Fruit fly (Drosophila melanogaster) whole organism, embryonic: ENCODE results near the gene CG32647.

Experiments
- Adf1 ChIP-seq: fragments of 200-800 bp; sonication (Bioruptor generic); IDR thresholded peaks from 2 replicates; pipeline ENCODE4 v1.3.6; 2022; ENCODE audit warnings: missing biosample characterization, missing genetic modification characterization
- CG10979 ChIP-seq: fragments of 200-800 bp; sonication (Bioruptor generic); optimal IDR thresholded peaks from 2 replicates; lab custom pipeline; 2018; ENCODE audit warnings: missing biosample characterization, mild to moderate bottlenecking, missing genetic modification characterization, moderate library complexity
- CG11398 ChIP-seq: fragments of 200-800 bp; sonication (Bioruptor generic); optimal IDR thresholded peaks from 2 replicates; lab custom pipeline; 2016; ENCODE audit warnings: missing biosample characterization, missing genetic modification characterization
- CG12219 ChIP-seq: fragments of 200-800 bp; sonication (Bioruptor generic); optimal IDR thresholded peaks from 3 replicates; lab custom pipeline; 2018; ENCODE audit warnings: missing biosample characterization, mild to moderate bottlenecking, missing genetic modification characterization
- CG13424 ChIP-seq: fragments of 200-800 bp; sonication (Bioruptor generic); optimal IDR thresholded peaks from 2 replicates; lab custom pipeline; 2019; ENCODE audit warnings: missing biosample characterization, mild to moderate bottlenecking, missing genetic modification characterization, moderate library complexity
- CG15601 ChIP-seq: fragments of 200-800 bp; sonication (Bioruptor generic); optimal IDR thresholded peaks from 3 replicates; lab custom pipeline; 2019; ENCODE audit warnings: missing biosample characterization, mild to moderate bottlenecking, missing genetic modification characterization, moderate library complexity
- CG17568 ChIP-seq: fragments of 200-800 bp; sonication (Bioruptor generic); optimal IDR thresholded peaks from 2 replicates; lab custom pipeline; 2018; ENCODE audit warnings: missing biosample characterization, mild to moderate bottlenecking, missing genetic modification characterization, moderate library complexity
- CG18619 ChIP-seq: fragments of 200-800 bp; sonication (Bioruptor generic); optimal IDR thresholded peaks from 3 replicates; lab custom pipeline; 2017; ENCODE audit warnings: missing biosample characterization, mild to moderate bottlenecking, missing genetic modification characterization
- CG31224 ChIP-seq: fragments of 200-800 bp; sonication (Bioruptor generic); IDR thresholded peaks from 2 replicates; pipeline ENCODE4 v1.3.6; 2022; ENCODE audit warnings: missing biosample characterization, missing genetic modification characterization
- CG31388 ChIP-seq: fragments of 200-800 bp; sonication (Bioruptor generic); optimal IDR thresholded peaks from 2 replicates; lab custom pipeline; 2016; ENCODE audit warnings: missing biosample characterization, missing genetic modification characterization
- CG3281 ChIP-seq: fragments of 200-800 bp; sonication (Bioruptor generic); optimal IDR thresholded peaks from 3 replicates; lab custom pipeline; 2017; ENCODE audit warnings: missing biosample characterization, mild to moderate bottlenecking, missing genetic modification characterization
- CG4328 ChIP-seq: fragments of 200-800 bp; sonication (Bioruptor generic); optimal IDR thresholded peaks from 3 replicates; lab custom pipeline; 2017; ENCODE audit warnings: missing biosample characterization, missing genetic modification reagents, missing genetic modification characterization
- CG4404 ChIP-seq: fragments of 200-800 bp; sonication (Bioruptor generic); IDR thresholded peaks from 2 replicates; pipeline ENCODE4 v1.3.6; 2022; ENCODE audit warnings: missing biosample characterization, missing genetic modification characterization
- CG4854 ChIP-seq: fragments of 200-800 bp; sonication (Bioruptor generic); optimal IDR thresholded peaks from 2 replicates; lab custom pipeline; 2016; ENCODE audit warnings: missing biosample characterization, missing genetic modification characterization, inconsistent platforms
- CG5180 ChIP-seq: fragments of 200-800 bp; sonication (Bioruptor generic); optimal IDR thresholded peaks from 3 replicates; lab custom pipeline; 2017; ENCODE audit warnings: missing biosample characterization, missing genetic modification characterization, mild to moderate bottlenecking, moderate library complexity, missing genetic modification reagents
- CG7271 ChIP-seq: fragments of 200-800 bp; sonication (Bioruptor generic); optimal IDR thresholded peaks from 2 replicates; lab custom pipeline; 2018; ENCODE audit warnings: missing biosample characterization, mild to moderate bottlenecking, missing genetic modification characterization, moderate library complexity
- CG9876 ChIP-seq: fragments of 200-800 bp; sonication (Bioruptor generic); optimal IDR thresholded peaks from 2 replicates; lab custom pipeline; 2016; ENCODE audit warnings: missing biosample characterization, missing genetic modification characterization
- Drgx ChIP-seq: fragments of 200-800 bp; sonication (Bioruptor generic); IDR thresholded peaks from 2 replicates; pipeline ENCODE4 v1.3.6; 2022; ENCODE audit warnings: missing biosample characterization, missing genetic modification characterization
- Ets65A ChIP-seq: fragments of 200-800 bp; sonication (Bioruptor generic); peaks from one replicate; lab custom pipeline; 2016; ENCODE audit warnings: missing biosample characterization, missing genetic modification characterization
- Fer1 ChIP-seq: fragments of 200-800 bp; sonication (Bioruptor generic); optimal IDR thresholded peaks from 2 replicates; lab custom pipeline; 2017; ENCODE audit warnings: missing biosample characterization, mild to moderate bottlenecking, missing genetic modification characterization
- Hand ChIP-seq: fragments of 200-800 bp; sonication (Bioruptor generic); optimal IDR thresholded peaks from 2 replicates; lab custom pipeline; 2017; ENCODE audit warnings: mild to moderate bottlenecking, missing biosample characterization, missing genetic modification reagents, missing genetic modification characterization
- Jarid2 ChIP-seq: fragments of 200-800 bp; sonication (Bioruptor generic); optimal IDR thresholded peaks from 3 replicates; lab custom pipeline; 2017; ENCODE audit warnings: mild to moderate bottlenecking, missing biosample characterization, missing genetic modification reagents, missing genetic modification characterization
- Meics ChIP-seq: fragments of 200-800 bp; sonication (Bioruptor generic); optimal IDR thresholded peaks from 2 replicates; lab custom pipeline; 2017; ENCODE audit warnings: missing biosample characterization, mild to moderate bottlenecking, missing genetic modification characterization
- Pdp1 ChIP-seq, 2 experiments: fragments of 200-800 bp; sonication (Bioruptor generic); optimal IDR thresholded peaks; 3 replicates each; lab custom pipeline; 2016; ENCODE audit warnings: missing biosample characterization in 2 of 2, missing genetic modification characterization in 2 of 2, mild to moderate bottlenecking in 1 of 2, moderate library complexity in 1 of 2
- Ptx1 ChIP-seq: fragments of 200-800 bp; sonication (Bioruptor generic); IDR thresholded peaks from 2 replicates; pipeline ENCODE4 v1.3.6; 2022; ENCODE audit warnings: missing biosample characterization, missing genetic modification characterization
- Sox102F ChIP-seq: fragments of 200-800 bp; sonication (Bioruptor generic); optimal IDR thresholded peaks from 2 replicates; lab custom pipeline; 2018; ENCODE audit warnings: missing biosample characterization, mild to moderate bottlenecking, missing genetic modification characterization, moderate library complexity
- abd-A ChIP-seq: fragments of 200-800 bp; sonication (Bioruptor generic); optimal IDR thresholded peaks from 3 replicates; lab custom pipeline; 2019; ENCODE audit warnings: missing biosample characterization, mild to moderate bottlenecking, missing genetic modification characterization, moderate library complexity
- ash1 ChIP-seq: fragments of 200-800 bp; sonication (Bioruptor generic); optimal IDR thresholded peaks from 2 replicates; lab custom pipeline; 2018; ENCODE audit warnings: missing biosample characterization, mild to moderate bottlenecking, missing genetic modification characterization
- cad ChIP-seq: fragments of >200 bp; optimal IDR thresholded peaks from 2 replicates; lab custom pipeline; 2017; ENCODE audit warnings: missing biosample characterization, missing genetic modification characterization
- cas ChIP-seq: fragments of 200-800 bp; sonication (Bioruptor generic); IDR thresholded peaks from 2 replicates; pipeline ENCODE4 v1.3.6; 2022; ENCODE audit warnings: missing biosample characterization, missing genetic modification characterization
- cg ChIP-seq: fragments of 200-800 bp; sonication (Bioruptor generic); optimal IDR thresholded peaks from 3 replicates; lab custom pipeline; 2019; ENCODE audit warnings: missing biosample characterization, mild to moderate bottlenecking, missing genetic modification characterization, moderate library complexity
- chinmo ChIP-seq: fragments of 200-800 bp; sonication (Bioruptor generic); IDR thresholded peaks from 4 replicates; pipeline ENCODE4 v1.3.6; 2022; ENCODE audit warnings: missing biosample characterization, missing genetic modification characterization; ENCODE audit not compliant: partially characterized antibody
- crol ChIP-seq: fragments of 200-800 bp; sonication (Bioruptor generic); IDR thresholded peaks from 2 replicates; pipeline ENCODE4 v1.3.6; 2022; ENCODE audit warnings: missing biosample characterization, missing genetic modification characterization
- dmrt11E ChIP-seq: fragments of 200-800 bp; sonication (Bioruptor generic); optimal IDR thresholded peaks from 3 replicates; lab custom pipeline; 2018; ENCODE audit warnings: missing biosample characterization, mild to moderate bottlenecking, missing genetic modification characterization, moderate library complexity
- emc ChIP-seq: fragments of 200-800 bp; sonication (Bioruptor generic); optimal IDR thresholded peaks from 2 replicates; lab custom pipeline; 2016; ENCODE audit warnings: missing biosample characterization, missing genetic modification characterization
- fd64A ChIP-seq: fragments of 200-800 bp; sonication (Bioruptor generic); optimal IDR thresholded peaks from 3 replicates; lab custom pipeline; 2018; ENCODE audit warnings: missing biosample characterization, mild to moderate bottlenecking, missing genetic modification characterization
- fd96Cb ChIP-seq: fragments of 200-800 bp; sonication (Bioruptor generic); optimal IDR thresholded peaks from 2 replicates; lab custom pipeline; 2018; ENCODE audit warnings: missing biosample characterization, mild to moderate bottlenecking, missing genetic modification characterization, moderate library complexity
- grau ChIP-seq: fragments of 200-800 bp; optimal IDR thresholded peaks from 3 replicates; lab custom pipeline; 2019; ENCODE audit warnings: missing biosample characterization, mild to moderate bottlenecking, missing genetic modification characterization, moderate library complexity
- otp ChIP-seq: fragments of 200-800 bp; sonication (Bioruptor generic); IDR thresholded peaks from 3 replicates; pipeline ENCODE4, ENCODE4 v1.3.6; 2022; ENCODE audit warnings: missing biosample characterization, missing genetic modification characterization
- pb ChIP-seq: fragments of 200-800 bp; sonication (Bioruptor generic); optimal IDR thresholded peaks from 3 replicates; lab custom pipeline; 2016; ENCODE audit warnings: missing biosample characterization, missing genetic modification characterization
- pros ChIP-seq: fragments of 200-800 bp; sonication (Bioruptor generic); optimal IDR thresholded peaks from 3 replicates; lab custom pipeline; 2019; ENCODE audit warnings: missing biosample characterization, mild to moderate bottlenecking, missing genetic modification characterization, moderate library complexity
- run ChIP-seq: fragments of 200-800 bp; sonication (Bioruptor generic); optimal IDR thresholded peaks from 3 replicates; lab custom pipeline; 2018; ENCODE audit warnings: missing biosample characterization, mild to moderate bottlenecking, missing genetic modification characterization
- scrt ChIP-seq: fragments of 200-800 bp; sonication (Bioruptor generic); optimal IDR thresholded peaks from 2 replicates; lab custom pipeline; 2018; ENCODE audit warnings: missing biosample characterization, mild to moderate bottlenecking, missing genetic modification characterization, moderate library complexity
- slou ChIP-seq: fragments of 200-800 bp; sonication (Bioruptor generic); optimal IDR thresholded peaks from 3 replicates; lab custom pipeline; 2016; ENCODE audit warnings: missing biosample characterization, missing genetic modification characterization
- tgo ChIP-seq: fragments of 200-800 bp; sonication (Bioruptor generic); IDR thresholded peaks from 3 replicates; pipeline ENCODE4 v1.3.6; 2022; ENCODE audit warnings: missing biosample characterization, missing genetic modification characterization
- zen2 ChIP-seq: fragments of 200-800 bp; sonication (Bioruptor generic); IDR thresholded peaks from 3 replicates; pipeline ENCODE4 v1.3.6; 2022; ENCODE audit warnings: missing biosample characterization, missing genetic modification characterization; ENCODE audit not compliant: partially characterized antibody

Gene CG32647

dm6 chrX:12748967-12749366 is 35.8 kb downstream of the CG32647 start:
- peak; percentile 90 for TF ChIP-seq crol (GFP tag; lab: Robert Waterston, UW)
- TF ChIP-seq CG31224 (GFP tag; lab: Robert Waterston, UW): 0 out of 2 replicates have a peak, but pooled peaks have one; percentile 5
- TF ChIP-seq ash1 (GFP tag; lab: Kevin White, UChicago): peak; percentile 44
- TF ChIP-seq zen2: no peak
- peak; percentile 53 for TF ChIP-seq cg (GFP tag; lab: Kevin White, UChicago)
- peak; percentile 71 for TF ChIP-seq abd-A (tag; lab: Kevin White, UChicago)
- TF ChIP-seq Ptx1 (GFP tag; lab: Robert Waterston, UW): 0 out of 2 replicates have a peak, but pooled peaks have one; percentile 10
- no peak for TF ChIP-seq fd96Cb (tag; lab: Kevin White, UChicago)
- TF ChIP-seq CG5180: peak; percentile 66
- TF ChIP-seq chinmo (GFP tag; lab: Robert Waterston, UW): 0 out of 4 replicates have a peak, but pooled peaks have one; percentile 61
- peak; percentile 37 for TF ChIP-seq pros (GFP tag; lab: Kevin White, UChicago)

- TF ChIP-seq CG31388 (no peak), CG17568 (GFP tag; lab: Kevin White, UChicago) (no peak), CG3281 (GFP tag; lab: Kevin White, UChicago) (peak; percentile 17), CG11398 (no peak), CG13424 (tag; lab: Kevin White, UChicago) (peak; percentile 62), otp (no peak), CG9876 (no peak), CG10979 (tag; lab: Kevin White, UChicago) (peak; percentile 83), Fer1 (GFP tag; lab: Kevin White, UChicago) (peak; percentile 36), fd64A (no peak), Pdp1 (GFP tag; optimal IDR thresholded peaks at IDR 0.05; lab: Kevin White, UChicago) (peak in 1 of 2 experiments; percentile 70), CG18619 (peak; percentile 24), CG4404 (GFP tag; lab: Robert Waterston, UW) (peak; percentile 43), CG15601 (tag; lab: Kevin White, UChicago) (peak; percentile 51), slou (no peak), Jarid2 (GFP tag; lab: Kevin White, UChicago) (no peak), Hand (peak; percentile 5), grau (peak; percentile 78), CG4854 (GFP tag; lab: Kevin White, UChicago) (no peak), Adf1 (GFP tag; lab: Robert Waterston, UW) (no peak), tgo (GFP tag; lab: Robert Waterston, UW) (peak; percentile 50; the same call in 1 of the 3 replicates), scrt (GFP tag; lab: Kevin White, UChicago) (peak; percentile 4), cas (GFP tag; lab: Robert Waterston, UW) (no peak), Sox102F (GFP tag; lab: Kevin White, UChicago) (peak; percentile 74), dmrt11E (peak; percentile 86), run (tag; lab: Kevin White, UChicago) (peak; percentile 40), Meics (GFP tag; lab: Kevin White, UChicago) (peak; percentile 55), CG4328 (no peak), CG7271 (peak; percentile 86), Drgx (GFP tag; lab: Robert Waterston, UW) (no peak), CG12219 (GFP tag; lab: Kevin White, UChicago) (no peak), Ets65A (peak; percentile 39), pb (GFP tag; lab: Kevin White, UChicago) (no peak), emc (no peak), cad (GFP tag; lab: Kevin White, UChicago) (no peak)
Measured at dm6 chrX:12747746-12748710, 36.7 kb downstream of the CG32647 start.
